Fruit fly (Drosophila melanogaster): ENCODE results near the gene AhcyL1.
A peak's percentile ranks its signal among the peaks of the same experiment; 100 is the strongest.

DNA sequence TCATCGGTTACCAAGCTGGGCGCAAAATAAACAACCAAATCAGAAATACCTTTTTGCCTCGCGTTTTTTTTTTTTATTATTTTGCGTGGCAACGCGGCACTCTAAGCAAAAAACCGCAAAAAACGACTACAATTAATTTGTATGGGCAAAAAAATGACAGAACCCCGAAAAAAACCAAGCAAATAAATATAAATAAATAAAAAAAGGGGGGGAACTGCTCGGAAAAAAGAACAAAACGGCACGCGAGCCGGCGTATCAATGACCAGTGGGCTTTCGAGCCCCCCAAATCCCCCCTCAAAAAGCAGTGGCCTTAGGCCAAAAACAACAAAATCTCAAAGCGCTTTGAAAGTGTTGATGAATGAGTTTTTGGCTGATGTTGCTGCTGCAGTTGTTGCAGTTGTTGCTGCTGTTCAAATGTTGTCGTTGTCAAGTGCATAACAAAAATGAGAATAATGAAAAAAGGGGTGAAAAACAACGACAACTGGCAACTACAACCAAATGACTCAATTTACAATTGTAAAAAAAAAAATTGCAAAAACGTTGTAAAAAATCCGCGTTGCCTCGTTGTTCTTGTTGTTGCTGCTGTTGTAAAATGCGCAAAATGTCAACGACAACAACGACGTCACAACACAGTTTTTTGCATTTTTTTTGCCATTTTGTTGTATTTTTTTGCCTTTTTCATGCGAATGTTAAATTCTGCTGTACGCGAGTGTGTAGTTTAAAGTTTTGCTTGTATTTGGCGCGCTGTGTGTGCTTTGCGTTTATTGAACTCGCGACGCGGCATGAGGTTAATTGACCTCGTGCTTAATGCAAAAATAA lies 33.2 kb upstream of the AhcyL1 start:
- no peak for TF ChIP-seq CG5204 (GFP tag; optimal IDR thresholded peaks at IDR 0.05)
- TF ChIP-seq pad (GFP tag; optimal IDR thresholded peaks at IDR 0.05) = peak; percentile 30
- no peak for TF ChIP-seq cnc (optimal IDR thresholded peaks at IDR 0.05)
- no peak for TF ChIP-seq Clk (GFP tag; optimal IDR thresholded peaks at IDR 0.05)
- peak; percentile 1 for TF ChIP-seq Mnt (GFP tag; optimal IDR thresholded peaks at IDR 0.05)
- peak; percentile 85 for TF ChIP-seq kay (GFP tag; ENCODE audit: borderline replicate concordance)
- no peak for TF ChIP-seq CG14711 (tag; optimal IDR thresholded peaks at IDR 0.05)
- peak; percentile 8 for TF ChIP-seq Hr96 (GFP tag; optimal IDR thresholded peaks at IDR 0.05)
